Fruit fly (Drosophila melanogaster) whole organism: Measurements from ENCODE around the gene unc-119.

Source experiments
- Dll ChIP-seq: fragments of >200 bp; optimal IDR thresholded peaks from 2 replicates; lab custom pipeline; 2017
- pan ChIP-seq: fragments of >200 bp; optimal IDR thresholded peaks from 2 replicates; lab custom pipeline; 2017
- psq ChIP-seq: fragments of >200 bp; optimal IDR thresholded peaks from 2 replicates; lab custom pipeline; 2017
- usp ChIP-seq: fragments of >200 bp; optimal IDR thresholded peaks from 2 replicates; lab custom pipeline; 2017; ENCODE audit warnings: missing biosample characterization, missing genetic modification characterization, mixed read lengths

DNA sequence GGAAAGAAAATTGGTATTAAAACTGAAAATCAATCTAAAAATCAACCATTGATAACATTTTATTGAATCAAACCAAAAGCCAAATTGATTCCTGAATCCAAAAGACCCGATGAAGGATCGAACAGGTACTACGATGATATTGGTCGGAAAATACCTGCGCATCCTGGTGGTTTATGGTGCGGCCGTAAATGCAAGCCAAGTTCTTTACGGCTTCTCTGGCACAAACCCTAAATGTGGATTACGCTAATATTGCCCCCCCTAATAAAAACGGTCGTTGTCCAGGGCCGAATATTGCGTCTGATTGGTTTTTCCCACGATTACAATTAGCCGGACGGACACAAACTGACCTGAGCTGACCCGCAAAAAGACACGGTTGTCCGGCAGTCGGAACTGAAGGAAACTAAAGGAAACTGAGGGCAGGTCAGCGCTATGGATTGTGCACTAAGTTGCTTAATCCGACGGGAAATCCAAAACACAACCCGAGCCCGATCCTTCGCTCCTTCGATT, 5.7 kb upstream of the unc-119 start:
- TF ChIP-seq Dll (lab: Kevin White, UChicago) (no peak), psq (lab: Kevin White, UChicago) (no peak), usp (no peak), pan (lab: Kevin White, UChicago) (no peak)
